Fruit fly (Drosophila melanogaster) whole organism, embryonic: Measurements from ENCODE around the gene nmo.

ENCODE experiments used
- CG10462 ChIP-seq: fragments of 200-800 bp; sonication (Bioruptor generic); optimal IDR thresholded peaks from 2 replicates; lab custom pipeline; 2016; ENCODE audit warnings: missing biosample characterization, missing genetic modification characterization
- CG10543 ChIP-seq: fragments of 200-800 bp; sonication (Bioruptor generic); optimal IDR thresholded peaks from 3 replicates; lab custom pipeline; 2017; ENCODE audit warnings: missing biosample characterization, mild to moderate bottlenecking, missing genetic modification characterization, moderate library complexity
- CG11085 ChIP-seq: fragments of 200-800 bp; sonication (Bioruptor generic); IDR thresholded peaks from 2 replicates; pipeline ENCODE4 v1.3.6; 2022; ENCODE audit warnings: missing biosample characterization, missing genetic modification characterization
- CG13296 ChIP-seq: fragments of 200-800 bp; sonication (Bioruptor generic); optimal IDR thresholded peaks from 3 replicates; lab custom pipeline; 2018; ENCODE audit warnings: missing biosample characterization, mild to moderate bottlenecking, missing genetic modification characterization
- CG13624 ChIP-seq: fragments of 200-800 bp; sonication (Bioruptor generic); optimal IDR thresholded peaks from 2 replicates; lab custom pipeline; 2016; ENCODE audit warnings: missing biosample characterization, missing genetic modification characterization
- CG14441 ChIP-seq: fragments of 200-800 bp; sonication (Bioruptor generic); IDR thresholded peaks from 2 replicates; pipeline ENCODE4 v1.3.6; 2022; ENCODE audit warnings: missing biosample characterization, missing genetic modification characterization
- CG14667 ChIP-seq: fragments of 200-800 bp; sonication (Bioruptor generic); IDR thresholded peaks from 2 replicates; pipeline ENCODE4 v1.3.6; 2022; ENCODE audit warnings: missing biosample characterization, missing genetic modification characterization
- CG15479 ChIP-seq: fragments of 200-800 bp; sonication (Bioruptor generic); optimal IDR thresholded peaks from 3 replicates; lab custom pipeline; 2019; ENCODE audit warnings: missing biosample characterization, mild to moderate bottlenecking, missing genetic modification characterization, moderate library complexity
- CG17912 ChIP-seq: fragments of 200-800 bp; sonication (Bioruptor generic); optimal IDR thresholded peaks from 2 replicates; lab custom pipeline; 2018; ENCODE audit warnings: missing biosample characterization, mild to moderate bottlenecking, missing genetic modification characterization
- CG2129 ChIP-seq: fragments of 200-800 bp; sonication (Bioruptor generic); IDR thresholded peaks from 2 replicates; pipeline ENCODE4 v1.3.6; 2022; ENCODE audit warnings: missing biosample characterization, missing genetic modification characterization; ENCODE audit not compliant: partially characterized antibody
- CG33557 ChIP-seq: fragments of 200-800 bp; sonication (Bioruptor generic); optimal IDR thresholded peaks from 2 replicates; lab custom pipeline; 2019; ENCODE audit warnings: missing biosample characterization, mild to moderate bottlenecking, missing genetic modification characterization, moderate library complexity
- CG6683 ChIP-seq: fragments of 200-800 bp; sonication (Bioruptor generic); optimal IDR thresholded peaks from 2 replicates; lab custom pipeline; 2017; ENCODE audit warnings: missing biosample characterization, mild to moderate bottlenecking, missing genetic modification characterization, missing genetic modification reagents
- CG7556 ChIP-seq: fragments of 200-800 bp; sonication (Bioruptor generic); optimal IDR thresholded peaks from 2 replicates; lab custom pipeline; 2017; ENCODE audit warnings: missing biosample characterization, mild to moderate bottlenecking, missing genetic modification characterization
- CG8765 ChIP-seq: fragments of 200-800 bp; sonication (Bioruptor generic); IDR thresholded peaks from 2 replicates; pipeline ENCODE4 v1.3.6; 2022; ENCODE audit warnings: missing biosample characterization, missing genetic modification characterization
- CG8924 ChIP-seq: fragments of 200-800 bp; optimal IDR thresholded peaks from 3 replicates; lab custom pipeline; 2019; ENCODE audit warnings: missing biosample characterization, mild to moderate bottlenecking, missing genetic modification characterization, moderate library complexity
- Camta ChIP-seq: fragments of 200-800 bp; sonication (Bioruptor generic); optimal IDR thresholded peaks from 2 replicates; lab custom pipeline; 2016; ENCODE audit warnings: missing biosample characterization, missing genetic modification characterization
- Dad ChIP-seq: fragments of 200-800 bp; sonication (Bioruptor generic); optimal IDR thresholded peaks from 3 replicates; lab custom pipeline; 2016; ENCODE audit warnings: missing biosample characterization, missing genetic modification characterization
- Doc3 ChIP-seq: fragments of 200-800 bp; sonication (Bioruptor generic); IDR thresholded peaks from 3 replicates; pipeline ENCODE4 v1.3.6; 2022; ENCODE audit warnings: missing biosample characterization, missing genetic modification characterization; ENCODE audit not compliant: partially characterized antibody
- Dp ChIP-seq: fragments of 200-800 bp; sonication (Bioruptor generic); optimal IDR thresholded peaks from 2 replicates; lab custom pipeline; 2018; ENCODE audit warnings: missing biosample characterization, mild to moderate bottlenecking, missing genetic modification characterization, moderate library complexity
- Ets97D ChIP-seq: fragments of 200-800 bp; sonication (Bioruptor generic); optimal IDR thresholded peaks from 3 replicates; lab custom pipeline; 2016; ENCODE audit warnings: missing biosample characterization, missing genetic modification characterization
- Fer3 ChIP-seq: fragments of 200-800 bp; sonication (Bioruptor generic); optimal IDR thresholded peaks from 2 replicates; lab custom pipeline; 2018; ENCODE audit warnings: missing biosample characterization, mild to moderate bottlenecking, missing genetic modification characterization, moderate library complexity
- HmgZ ChIP-seq: fragments of 200-800 bp; sonication (Bioruptor generic); optimal IDR thresholded peaks from 2 replicates; lab custom pipeline; 2018; ENCODE audit warnings: missing biosample characterization, mild to moderate bottlenecking, missing genetic modification characterization
- Lim3 ChIP-seq: fragments of 200-800 bp; sonication (Bioruptor generic); IDR thresholded peaks from 2 replicates; pipeline ENCODE4 v1.3.6; 2022; ENCODE audit warnings: missing biosample characterization, missing genetic modification characterization
- Max ChIP-seq: fragments of 200-800 bp; sonication (Bioruptor generic); optimal IDR thresholded peaks from 2 replicates; lab custom pipeline; 2016; ENCODE audit warnings: missing biosample characterization, mild to moderate bottlenecking, missing genetic modification characterization
- Meics ChIP-seq: fragments of 200-800 bp; sonication (Bioruptor generic); optimal IDR thresholded peaks from 2 replicates; lab custom pipeline; 2017; ENCODE audit warnings: missing biosample characterization, mild to moderate bottlenecking, missing genetic modification characterization
- NC2β ChIP-seq: fragments of 200-800 bp; sonication (Bioruptor generic); optimal IDR thresholded peaks from 2 replicates; lab custom pipeline; 2016; ENCODE audit warnings: missing biosample characterization, missing genetic modification characterization
- Neu2 ChIP-seq: fragments of 200-800 bp; sonication (Bioruptor generic); optimal IDR thresholded peaks from 3 replicates; lab custom pipeline; 2016; ENCODE audit warnings: missing biosample characterization, missing genetic modification characterization, borderline replicate concordance
- NfI ChIP-seq: fragments of 200-800 bp; sonication (Bioruptor generic); optimal IDR thresholded peaks from 3 replicates; lab custom pipeline; 2018; ENCODE audit warnings: missing biosample characterization, mild to moderate bottlenecking, missing genetic modification characterization, moderate library complexity
- Side ChIP-seq: fragments of 200-800 bp; sonication (Bioruptor generic); optimal IDR thresholded peaks from 2 replicates; lab custom pipeline; 2016; ENCODE audit warnings: missing biosample characterization, missing genetic modification characterization
- Sry-β ChIP-seq: fragments of 200-800 bp; sonication (Bioruptor generic); optimal IDR thresholded peaks from 2 replicates; lab custom pipeline; 2018; ENCODE audit warnings: missing biosample characterization, mild to moderate bottlenecking, missing genetic modification characterization, moderate library complexity
- Ssrp ChIP-seq: fragments of 200-800 bp; sonication (Bioruptor generic); optimal IDR thresholded peaks from 2 replicates; lab custom pipeline; 2018; ENCODE audit warnings: missing biosample characterization, mild to moderate bottlenecking, missing genetic modification characterization, moderate library complexity
- Trl ChIP-seq, 3 experiments: fragments of >200 bp in 2 of 3; fragments of 200-800 bp in 1 of 3; sonication (Bioruptor generic) in 1 of 3; optimal IDR thresholded peaks; 2 replicates in 1 of 3; 3 replicates in 2 of 3; lab custom pipeline; 2016 to 2017; ENCODE audit warnings: missing biosample characterization in 1 of 3, missing genetic modification characterization in 1 of 3
- Usf ChIP-seq: fragments of 200-800 bp; sonication (Bioruptor generic); optimal IDR thresholded peaks from 2 replicates; lab custom pipeline; 2017; ENCODE audit warnings: missing genotype, missing biosample characterization, missing genetic modification characterization
- al ChIP-seq: fragments of 200-800 bp; sonication (Bioruptor generic); IDR thresholded peaks from 2 replicates; pipeline ENCODE4 v1.3.6; 2022; ENCODE audit warnings: missing biosample characterization, missing genetic modification characterization
- cwo ChIP-seq: fragments of 200-800 bp; sonication (Bioruptor generic); optimal IDR thresholded peaks from 3 replicates; lab custom pipeline; 2017; ENCODE audit warnings: missing biosample characterization, missing genetic modification characterization, mild to moderate bottlenecking, moderate library complexity, missing genetic modification reagents
- dpn ChIP-seq, 2 experiments: fragments of 200-800 bp; sonication (Bioruptor generic); optimal IDR thresholded peaks; 3 replicates each; lab custom pipeline; 2016; ENCODE audit warnings: missing biosample characterization in 2 of 2, missing genetic modification characterization in 2 of 2
- gfzf ChIP-seq: fragments of 200-800 bp; sonication (Bioruptor generic); optimal IDR thresholded peaks from 2 replicates; lab custom pipeline; 2016; ENCODE audit warnings: missing biosample characterization, mild to moderate bottlenecking, missing genetic modification characterization, moderate library complexity
- gro ChIP-seq: fragments of 200-800 bp; sonication (Bioruptor generic); optimal IDR thresholded peaks from 2 replicates; lab custom pipeline; 2016; ENCODE audit warnings: missing biosample characterization, missing genetic modification characterization
- inv ChIP-seq: fragments of 200-800 bp; sonication (Bioruptor generic); IDR thresholded peaks from 2 replicates; pipeline ENCODE4 v1.3.6; 2022; ENCODE audit warnings: missing biosample characterization, missing genetic modification characterization; ENCODE audit not compliant: partially characterized antibody
- lab ChIP-seq: fragments of 200-800 bp; sonication (Bioruptor generic); optimal IDR thresholded peaks from 3 replicates; lab custom pipeline; 2017; ENCODE audit warnings: missing biosample characterization, missing genetic modification characterization, mild to moderate bottlenecking, moderate library complexity, missing genetic modification reagents
- maf-S ChIP-seq: fragments of 200-800 bp; sonication (Bioruptor generic); optimal IDR thresholded peaks from 2 replicates; lab custom pipeline; 2016; ENCODE audit warnings: missing biosample characterization, missing genetic modification characterization
- pnt ChIP-seq: fragments of 200-800 bp; sonication (Bioruptor generic); optimal IDR thresholded peaks from 3 replicates; lab custom pipeline; 2016; ENCODE audit warnings: missing biosample characterization, missing genetic modification characterization
- repo ChIP-seq: fragments of 200-800 bp; sonication (Bioruptor generic); optimal IDR thresholded peaks from 2 replicates; lab custom pipeline; 2016; ENCODE audit warnings: missing biosample characterization, missing genetic modification characterization
- row ChIP-seq: fragments of 200-800 bp; sonication (Bioruptor generic); IDR thresholded peaks from 3 replicates; pipeline ENCODE4 v1.3.6; 2022; ENCODE audit warnings: missing biosample characterization, missing genetic modification characterization
- sima ChIP-seq: fragments of 200-800 bp; sonication (Bioruptor generic); optimal IDR thresholded peaks from 2 replicates; lab custom pipeline; 2016; ENCODE audit warnings: missing biosample characterization, missing genetic modification characterization
- twi ChIP-seq: fragments of 200-800 bp; optimal IDR thresholded peaks from 2 replicates; lab custom pipeline; 2019; ENCODE audit warnings: missing biosample characterization, mild to moderate bottlenecking, missing genetic modification characterization, moderate library complexity
- yki ChIP-seq: fragments of >200 bp; optimal IDR thresholded peaks from 3 replicates; lab custom pipeline; 2018
- zen ChIP-seq: fragments of 200-800 bp; sonication (Bioruptor generic); optimal IDR thresholded peaks from 3 replicates; lab custom pipeline; 2018; ENCODE audit warnings: missing biosample characterization, mild to moderate bottlenecking, missing genetic modification characterization, moderate library complexity
- zfh1 ChIP-seq: fragments of 200-800 bp; sonication (Bioruptor generic); IDR thresholded peaks from 3 replicates; pipeline ENCODE4 v1.3.6; 2022; ENCODE audit warnings: missing biosample characterization, missing genetic modification characterization

nmo gene

dm6 chr3L:7988828-7989673, 10.2 kb downstream of the nmo start (continued):
- TF ChIP-seq lab (GFP tag; lab: Kevin White, UChicago) (peak; percentile 66), Ets97D (GFP tag; lab: Kevin White, UChicago) (no peak), NC2β (GFP tag; lab: Kevin White, UChicago) (peak; percentile 36), inv (GFP tag; lab: Robert Waterston, UW) (no peak), Camta (GFP tag; lab: Kevin White, UChicago) (peak; percentile 58), Side (GFP tag; lab: Kevin White, UChicago) (peak; percentile 70), maf-S (GFP tag; lab: Kevin White, UChicago) (no peak), dpn (GFP tag; optimal IDR thresholded peaks at IDR 0.05; lab: Kevin White, UChicago) (peak; percentile 44 to 54), yki (no peak), CG10462 (GFP tag; lab: Kevin White, UChicago) (no peak), CG14441 (GFP tag; lab: Robert Waterston, UW) (peak; percentile 42; the same call in 1 of the 2 replicates), Sry-β (GFP tag; lab: Kevin White, UChicago) (peak; percentile 52), al (GFP tag; lab: Robert Waterston, UW) (no peak), CG8765 (GFP tag; lab: Robert Waterston, UW) (peak; percentile 86), sima (GFP tag; lab: Kevin White, UChicago) (no peak), CG7556 (GFP tag; lab: Kevin White, UChicago) (peak; percentile 78), CG11085 (GFP tag; lab: Robert Waterston, UW) (no peak), Dad (peak; percentile 55), NfI (peak; percentile 26), CG13296 (GFP tag; lab: Kevin White, UChicago) (no peak), CG14667 (GFP tag; lab: Robert Waterston, UW) (no peak), CG15479 (no peak), twi (tag; lab: Kevin White, UChicago) (no peak), CG2129 (GFP tag; lab: Robert Waterston, UW) (no peak), CG8924 (tag; lab: Kevin White, UChicago) (peak; percentile 71), Max (GFP tag; lab: Kevin White, UChicago) (peak; percentile 65), zen (tag; lab: Kevin White, UChicago) (peak; percentile 80), CG17912 (GFP tag; lab: Kevin White, UChicago) (no peak), CG13624 (GFP tag; lab: Kevin White, UChicago) (no peak), CG6683 (GFP tag; lab: Kevin White, UChicago) (no peak), gfzf (no peak), Trl (optimal IDR thresholded peaks at IDR 0.05; lab: Kevin White, UChicago) (no peak), Trl (GFP tag; optimal IDR thresholded peaks at IDR 0.05; lab: Kevin White, UChicago) (peak; percentile 45), gro (GFP tag; lab: Kevin White, UChicago) (no peak), Dp (no peak), repo (peak; percentile 60), Doc3 (GFP tag; lab: Robert Waterston, UW) (no peak), Usf (GFP tag; lab: Kevin White, UChicago) (peak; percentile 52), pnt (peak; percentile 74), Fer3 (tag; lab: Kevin White, UChicago) (peak; percentile 32), CG10543 (no peak), Lim3 (GFP tag; lab: Robert Waterston, UW) (no peak), zfh1 (peak; percentile 87), row (GFP tag; lab: Robert Waterston, UW) (peak; percentile 78), HmgZ (no peak), Meics (GFP tag; lab: Kevin White, UChicago) (peak; percentile 26), cwo (GFP tag; lab: Kevin White, UChicago) (peak; percentile 30), CG33557 (peak; percentile 72), Ssrp (tag; lab: Kevin White, UChicago) (peak; percentile 77), Neu2 (GFP tag; lab: Kevin White, UChicago) (no peak)
